Worm (Caenorhabditis elegans) whole organism, L1 larva: ENCODE results near the gene B0507.8.

Source experiments
- ama-1 ChIP-seq: fragments of 150-350 bp; optimal IDR thresholded peaks from 2 replicates; lab custom pipeline; 2014
- dpl-1 ChIP-seq, 3 experiments: fragments of 150-350 bp in 2 of 3; sonication (generic microtip) in 1 of 3; optimal IDR thresholded peaks; 2 replicates each; lab custom pipeline; 2014 to 2017; ENCODE audit warnings: missing biosample characterization in 3 of 3, missing genetic modification characterization in 3 of 3, missing genetic modification reagents in 3 of 3
- dsc-1 ChIP-seq: sonication (generic microtip); optimal IDR thresholded peaks from 2 replicates; lab custom pipeline; 2016; ENCODE audit warnings: mild to moderate bottlenecking, missing genetic modification characterization, missing compliant biosample characterization
- elt-3 ChIP-seq, 6 experiments: fragments of 150-350 bp in 1 of 6; sonication (generic microtip); optimal IDR thresholded peaks; 2 replicates each; lab custom pipeline; 2017 to 2018; ENCODE audit warnings: missing biosample characterization in 6 of 6, missing genetic modification characterization in 6 of 6, inconsistent platforms in 1 of 6
- isw-1 ChIP-seq: fragments of 200-800 bp; sonication (Bioruptor generic); IDR thresholded peaks from 2 replicates; pipeline ENCODE4 v1.3.6; 2022; ENCODE audit warnings: missing genetic modification characterization, missing compliant biosample characterization
- lin-15B ChIP-seq: fragments of 150-350 bp; sonication (generic microtip); optimal IDR thresholded peaks from 3 replicates; lab custom pipeline; 2014; ENCODE audit warnings: missing biosample characterization, missing genetic modification characterization
- nhr-71 ChIP-seq: sonication (generic microtip); optimal IDR thresholded peaks from 2 replicates; lab custom pipeline; 2016; ENCODE audit warnings: mild to moderate bottlenecking, missing genetic modification characterization, moderate library complexity, missing compliant biosample characterization
- snpc-4 ChIP-seq: fragments of 150-350 bp; optimal IDR thresholded peaks from 2 replicates; lab custom pipeline; 2014; ENCODE audit warnings: missing biosample characterization, missing genetic modification characterization
- unc-62 ChIP-seq: fragments of 150-350 bp; optimal IDR thresholded peaks from 2 replicates; lab custom pipeline; 2014; ENCODE audit warnings: missing biosample characterization, missing genetic modification reagents, missing genetic modification characterization
- zag-1 ChIP-seq: fragments of 150-350 bp; optimal IDR thresholded peaks from 2 replicates; lab custom pipeline; 2014; ENCODE audit warnings: missing biosample characterization, missing genetic modification characterization
- ztf-11 ChIP-seq, 2 experiments: sonication (generic microtip); optimal IDR thresholded peaks; 2 replicates each; lab custom pipeline; 2016 to 2017; ENCODE audit warnings: missing genetic modification characterization in 2 of 2, missing biosample characterization in 1 of 2, missing compliant biosample characterization in 1 of 2
- ztf-4 ChIP-seq: fragments of 150-350 bp; optimal IDR thresholded peaks from 2 replicates; lab custom pipeline; 2014; ENCODE audit warnings: missing biosample characterization, missing genetic modification characterization

- TF ChIP-seq ztf-11 (tag; optimal IDR thresholded peaks at IDR 0.05; lab: Kevin White, UChicago): no peak
- no peak for TF ChIP-seq lin-15B (tag; lab: Kevin White, UChicago)
- TF ChIP-seq elt-3 (tag; optimal IDR thresholded peaks at IDR 0.05; lab: Kevin White, UChicago): no peak
- no peak for TF ChIP-seq isw-1
- no peak for TF ChIP-seq ama-1
- no peak for TF ChIP-seq zag-1 (tag; lab: Kevin White, UChicago)
- no peak for TF ChIP-seq nhr-71 (tag; lab: Kevin White, UChicago)
- TF ChIP-seq dpl-1 (GFP tag; optimal IDR thresholded peaks at IDR 0.05; lab: Kevin White, UChicago): no peak
- no peak for TF ChIP-seq snpc-4 (tag; lab: Kevin White, UChicago)
- TF ChIP-seq unc-62 (GFP tag; lab: Kevin White, UChicago): no peak
- TF ChIP-seq ztf-4 (tag; lab: Kevin White, UChicago): no peak
- TF ChIP-seq dsc-1: no peak
Observed at ce11 chrV:8771599-8771998, 8.8 kb upstream of the B0507.8 start, which contains the start of gene srx-115.
